Fruit fly (Drosophila melanogaster) whole organism, embryonic: ENCODE results near the gene vas.

Source experiments
- CG10209 ChIP-seq: fragments of 200-800 bp; sonication (Bioruptor generic); optimal IDR thresholded peaks from 3 replicates; lab custom pipeline; 2017; ENCODE audit warnings: missing biosample characterization, mild to moderate bottlenecking, missing genetic modification characterization, missing genetic modification reagents
- CG10267 ChIP-seq: fragments of 200-800 bp; sonication (Bioruptor generic); optimal IDR thresholded peaks from 2 replicates; lab custom pipeline; 2018; ENCODE audit warnings: missing biosample characterization, mild to moderate bottlenecking, missing genetic modification characterization, moderate library complexity
- CG10274 ChIP-seq: fragments of 200-800 bp; sonication (Bioruptor generic); optimal IDR thresholded peaks from 3 replicates; lab custom pipeline; 2017; ENCODE audit warnings: missing biosample characterization, mild to moderate bottlenecking, missing genetic modification characterization
- CG17568 ChIP-seq: fragments of 200-800 bp; sonication (Bioruptor generic); optimal IDR thresholded peaks from 2 replicates; lab custom pipeline; 2018; ENCODE audit warnings: missing biosample characterization, mild to moderate bottlenecking, missing genetic modification characterization, moderate library complexity
- Dfd ChIP-seq, 2 experiments: fragments of >200 bp; optimal IDR thresholded peaks; 2 replicates each; lab custom pipeline; 2017; ENCODE audit warnings: missing biosample characterization in 2 of 2, missing genetic modification characterization in 2 of 2
- Oaz ChIP-seq: fragments of 200-800 bp; sonication (Bioruptor generic); IDR thresholded peaks from 2 replicates; pipeline ENCODE4 v1.3.6; 2022; ENCODE audit warnings: missing biosample characterization, missing genetic modification characterization
- al ChIP-seq: fragments of 200-800 bp; sonication (Bioruptor generic); IDR thresholded peaks from 2 replicates; pipeline ENCODE4 v1.3.6; 2022; ENCODE audit warnings: missing biosample characterization, missing genetic modification characterization
- h ChIP-seq: fragments of >200 bp; optimal IDR thresholded peaks from 2 replicates; lab custom pipeline; 2017
- hb ChIP-seq: fragments of 200-800 bp; sonication (Bioruptor generic); IDR thresholded peaks from 3 replicates; pipeline ENCODE4 v1.3.6; 2022; ENCODE audit warnings: missing biosample characterization, missing genetic modification characterization; ENCODE audit not compliant: partially characterized antibody
- kni ChIP-seq: fragments of 200-800 bp; sonication (Bioruptor generic); optimal IDR thresholded peaks from 3 replicates; lab custom pipeline; 2017; ENCODE audit warnings: mild to moderate bottlenecking, missing biosample characterization, missing genetic modification reagents, missing genetic modification characterization
- org-1 ChIP-seq: fragments of 200-800 bp; sonication (Bioruptor generic); optimal IDR thresholded peaks from 2 replicates; lab custom pipeline; 2017; ENCODE audit warnings: missing biosample characterization, missing genetic modification characterization
- sob ChIP-seq: fragments of 200-800 bp; sonication (Bioruptor generic); IDR thresholded peaks from 2 replicates; pipeline ENCODE4 v1.3.6; 2022; ENCODE audit warnings: missing biosample characterization, missing genetic modification characterization

DNA sequence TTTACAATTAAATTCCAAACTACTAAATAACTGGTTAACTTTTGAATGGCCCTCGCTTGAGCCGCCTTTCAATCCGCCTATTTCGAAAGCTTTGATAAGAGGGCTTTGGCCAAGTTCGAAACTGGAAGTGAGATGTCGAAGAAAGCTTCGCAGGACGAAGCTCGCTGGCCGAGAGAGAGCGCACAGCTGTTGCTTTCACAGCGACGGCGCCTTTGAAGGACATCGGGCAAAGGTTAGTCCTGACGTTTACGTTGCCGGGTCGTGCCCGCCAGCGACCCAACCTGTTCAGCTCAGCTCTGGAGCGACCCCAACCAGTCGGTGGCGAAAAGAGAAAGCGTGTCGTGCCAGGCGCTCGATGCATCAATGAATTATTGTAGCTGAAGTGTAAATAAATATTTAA, 49.7 kb upstream of the vas start:
- TF ChIP-seq CG10267 (tag; lab: Kevin White, UChicago) (no peak), kni (GFP tag; lab: Kevin White, UChicago) (no peak), Oaz (no peak), Dfd (GFP tag; optimal IDR thresholded peaks at IDR 0.05; lab: Kevin White, UChicago) (no peak), org-1 (no peak), al (GFP tag; lab: Robert Waterston, UW) (no peak), sob (GFP tag; lab: Robert Waterston, UW) (no peak), hb (GFP tag; lab: Robert Waterston, UW) (no peak), h (lab: Kevin White, UChicago) (no peak), CG10274 (GFP tag; lab: Kevin White, UChicago) (no peak), CG17568 (no peak), CG10209 (GFP tag; lab: Kevin White, UChicago) (no peak)
